Worm (Caenorhabditis elegans) whole organism, L1 larva: ENCODE data around the gene cup-16.
A peak's percentile ranks its signal among the peaks of the same experiment; 100 is the strongest.

Source experiments
- C16A3.4 ChIP-seq: fragments of 150-350 bp; optimal IDR thresholded peaks from 2 replicates; lab custom pipeline; 2014; ENCODE audit warnings: missing biosample characterization, missing genetic modification characterization
- F16B12.6 ChIP-seq: fragments of 150-350 bp; optimal IDR thresholded peaks from 2 replicates; lab custom pipeline; 2014; ENCODE audit warnings: missing biosample characterization, missing genetic modification characterization
- ama-1 ChIP-seq: fragments of 150-350 bp; optimal IDR thresholded peaks from 2 replicates; lab custom pipeline; 2014
- blmp-1 ChIP-seq: fragments of 150-350 bp; optimal IDR thresholded peaks from 2 replicates; lab custom pipeline; 2014; ENCODE audit warnings: missing biosample characterization, missing genetic modification characterization
- ceh-82 ChIP-seq, 3 experiments: fragments of 150-350 bp in 1 of 3; sonication (generic microtip) in 2 of 3; optimal IDR thresholded peaks; 2 replicates each; lab custom pipeline; 2014 to 2017; ENCODE audit warnings: missing biosample characterization in 3 of 3, missing genetic modification characterization in 3 of 3
- ces-1 ChIP-seq: fragments of 150-350 bp; optimal IDR thresholded peaks from 2 replicates; lab custom pipeline; 2014; ENCODE audit warnings: missing biosample characterization, missing genetic modification reagents, missing genetic modification characterization
- dpl-1 ChIP-seq, 3 experiments: fragments of 150-350 bp in 2 of 3; sonication (generic microtip) in 1 of 3; optimal IDR thresholded peaks; 2 replicates each; lab custom pipeline; 2014 to 2017; ENCODE audit warnings: missing biosample characterization in 3 of 3, missing genetic modification characterization in 3 of 3, missing genetic modification reagents in 3 of 3
- egl-13 ChIP-seq: sonication (generic microtip); optimal IDR thresholded peaks from 2 replicates; lab custom pipeline; 2016; ENCODE audit warnings: missing genotype, missing genetic modification reagents, missing genetic modification characterization, missing compliant biosample characterization
- elt-2 ChIP-seq: sonication (generic microtip); optimal IDR thresholded peaks from 2 replicates; lab custom pipeline; 2016; ENCODE audit warnings: missing genetic modification characterization, mild to moderate bottlenecking, inconsistent platforms, missing compliant biosample characterization, missing genetic modification reagents
- elt-3 ChIP-seq, 6 experiments: fragments of 150-350 bp in 1 of 6; sonication (generic microtip); optimal IDR thresholded peaks; 2 replicates each; lab custom pipeline; 2017 to 2018; ENCODE audit warnings: missing biosample characterization in 6 of 6, missing genetic modification characterization in 6 of 6, inconsistent platforms in 1 of 6
- fkh-4 ChIP-seq: sonication (generic microtip); optimal IDR thresholded peaks from 2 replicates; lab custom pipeline; 2016; ENCODE audit warnings: missing compliant biosample characterization, missing genetic modification characterization, borderline replicate concordance
- fkh-8 ChIP-seq: sonication (generic microtip); optimal IDR thresholded peaks from 2 replicates; lab custom pipeline; 2016; ENCODE audit warnings: mild to moderate bottlenecking, missing genetic modification characterization, missing compliant biosample characterization
- hlh-4 ChIP-seq: sonication (generic microtip); optimal IDR thresholded peaks from 2 replicates; lab custom pipeline; 2016; ENCODE audit warnings: mild to moderate bottlenecking, missing genetic modification characterization, missing compliant biosample characterization
- lin-13 ChIP-seq: fragments of 150-350 bp; optimal IDR thresholded peaks from 2 replicates; lab custom pipeline; 2014; ENCODE audit warnings: missing biosample characterization, missing genetic modification reagents, missing genetic modification characterization
- lin-14 ChIP-seq: fragments of 200-800 bp; sonication (Bioruptor generic); optimal IDR thresholded peaks from 2 replicates; lab custom pipeline; 2018; ENCODE audit warnings: mild to moderate bottlenecking, missing genetic modification characterization, moderate library complexity, missing compliant biosample characterization
- lin-35 ChIP-seq, 2 experiments: fragments of 150-350 bp; optimal IDR thresholded peaks; 2 replicates each; lab custom pipeline; 2014; ENCODE audit warnings: missing biosample characterization in 2 of 2, missing genetic modification characterization in 2 of 2, missing genetic modification reagents in 2 of 2
- lir-3 ChIP-seq: sonication (generic microtip); optimal IDR thresholded peaks from 2 replicates; lab custom pipeline; 2016; ENCODE audit warnings: mild to moderate bottlenecking, missing genetic modification characterization, moderate library complexity, missing compliant biosample characterization; ENCODE audit not compliant: poor library complexity
- lsy-2 ChIP-seq, 2 experiments: fragments of 150-350 bp; optimal IDR thresholded peaks; 2 replicates each; lab custom pipeline; 2014; ENCODE audit warnings: missing biosample characterization in 2 of 2, missing genetic modification characterization in 2 of 2
- mdl-1 ChIP-seq, 2 experiments: fragments of 150-350 bp; optimal IDR thresholded peaks; 2 replicates each; lab custom pipeline; 2014 to 2017; ENCODE audit warnings: missing biosample characterization in 2 of 2, missing genetic modification characterization in 2 of 2, inconsistent platforms in 1 of 2
- mep-1 ChIP-seq: fragments of 150-350 bp; optimal IDR thresholded peaks from 2 replicates; lab custom pipeline; 2014; ENCODE audit warnings: missing biosample characterization, missing genetic modification characterization
- nhr-19 ChIP-seq: fragments of 200-800 bp; sonication (Bioruptor generic); conservative IDR thresholded peaks from 2 replicates; pipeline ENCODE4 v1.3.6; 2022; ENCODE audit warnings: missing genetic modification characterization, missing compliant biosample characterization
- nhr-20 ChIP-seq: sonication (generic microtip); optimal IDR thresholded peaks from 2 replicates; lab custom pipeline; 2016; ENCODE audit warnings: mild to moderate bottlenecking, missing genetic modification characterization, missing compliant biosample characterization
- nhr-47 ChIP-seq: sonication (generic microtip); optimal IDR thresholded peaks from 2 replicates; lab custom pipeline; 2016; ENCODE audit warnings: mild to moderate bottlenecking, missing genetic modification characterization, moderate library complexity, missing compliant biosample characterization
- nhr-71 ChIP-seq: sonication (generic microtip); optimal IDR thresholded peaks from 2 replicates; lab custom pipeline; 2016; ENCODE audit warnings: mild to moderate bottlenecking, missing genetic modification characterization, moderate library complexity, missing compliant biosample characterization
- nhr-76 ChIP-seq: sonication (generic microtip); optimal IDR thresholded peaks from 2 replicates; lab custom pipeline; 2017; ENCODE audit warnings: missing biosample characterization, missing genetic modification characterization
- nhr-85 ChIP-seq: sonication (generic microtip); peaks from one replicate; lab custom pipeline; 2016; ENCODE audit warnings: missing genetic modification characterization, inconsistent platforms, missing compliant biosample characterization
- nhr-90 ChIP-seq: sonication (generic microtip); optimal IDR thresholded peaks from 2 replicates; lab custom pipeline; 2016; ENCODE audit warnings: mild to moderate bottlenecking, missing genetic modification characterization, missing compliant biosample characterization; ENCODE audit not compliant: poor library complexity
- pag-3 ChIP-seq: sonication (generic microtip); optimal IDR thresholded peaks from 2 replicates; lab custom pipeline; 2017; ENCODE audit warnings: missing genetic modification characterization, mild to moderate bottlenecking, missing compliant biosample characterization, antibody characterized with exemption, borderline replicate concordance; ENCODE audit not compliant: insufficient read depth
- pax-3 ChIP-seq: fragments of 200-800 bp; sonication (Bioruptor generic); optimal IDR thresholded peaks from 2 replicates; lab custom pipeline; 2018; ENCODE audit warnings: mild to moderate bottlenecking, missing genetic modification characterization, moderate library complexity, missing compliant biosample characterization
- rnt-1 ChIP-seq: sonication (generic microtip); optimal IDR thresholded peaks from 2 replicates; lab custom pipeline; 2016; ENCODE audit warnings: mild to moderate bottlenecking, missing genetic modification characterization, moderate library complexity, missing compliant biosample characterization
- skn-1 ChIP-seq: fragments of 150-350 bp; optimal IDR thresholded peaks from 2 replicates; lab custom pipeline; 2014; ENCODE audit warnings: missing biosample characterization, missing genetic modification characterization
- snpc-4 ChIP-seq: fragments of 150-350 bp; optimal IDR thresholded peaks from 2 replicates; lab custom pipeline; 2014; ENCODE audit warnings: missing biosample characterization, missing genetic modification characterization
- snu-23 ChIP-seq: sonication (generic microtip); optimal IDR thresholded peaks from 2 replicates; lab custom pipeline; 2016; ENCODE audit warnings: missing genetic modification characterization, missing compliant biosample characterization
- swsn-7 ChIP-seq: sonication (generic microtip); optimal IDR thresholded peaks from 2 replicates; lab custom pipeline; 2016; ENCODE audit warnings: missing genetic modification characterization, missing compliant biosample characterization
- tbx-2 ChIP-seq: sonication (generic microtip); optimal IDR thresholded peaks from 2 replicates; lab custom pipeline; 2016; ENCODE audit warnings: missing genetic modification characterization, missing compliant biosample characterization
- unc-130 ChIP-seq: fragments of 150-350 bp; optimal IDR thresholded peaks from 2 replicates; lab custom pipeline; 2017; ENCODE audit warnings: missing biosample characterization, missing genetic modification characterization, inconsistent platforms
- unc-62 ChIP-seq: fragments of 150-350 bp; optimal IDR thresholded peaks from 2 replicates; lab custom pipeline; 2014; ENCODE audit warnings: missing biosample characterization, missing genetic modification reagents, missing genetic modification characterization
- xbp-1 ChIP-seq: sonication (generic microtip); optimal IDR thresholded peaks from 2 replicates; lab custom pipeline; 2016; ENCODE audit warnings: missing genetic modification characterization, missing compliant biosample characterization

cup-16 gene

DNA sequence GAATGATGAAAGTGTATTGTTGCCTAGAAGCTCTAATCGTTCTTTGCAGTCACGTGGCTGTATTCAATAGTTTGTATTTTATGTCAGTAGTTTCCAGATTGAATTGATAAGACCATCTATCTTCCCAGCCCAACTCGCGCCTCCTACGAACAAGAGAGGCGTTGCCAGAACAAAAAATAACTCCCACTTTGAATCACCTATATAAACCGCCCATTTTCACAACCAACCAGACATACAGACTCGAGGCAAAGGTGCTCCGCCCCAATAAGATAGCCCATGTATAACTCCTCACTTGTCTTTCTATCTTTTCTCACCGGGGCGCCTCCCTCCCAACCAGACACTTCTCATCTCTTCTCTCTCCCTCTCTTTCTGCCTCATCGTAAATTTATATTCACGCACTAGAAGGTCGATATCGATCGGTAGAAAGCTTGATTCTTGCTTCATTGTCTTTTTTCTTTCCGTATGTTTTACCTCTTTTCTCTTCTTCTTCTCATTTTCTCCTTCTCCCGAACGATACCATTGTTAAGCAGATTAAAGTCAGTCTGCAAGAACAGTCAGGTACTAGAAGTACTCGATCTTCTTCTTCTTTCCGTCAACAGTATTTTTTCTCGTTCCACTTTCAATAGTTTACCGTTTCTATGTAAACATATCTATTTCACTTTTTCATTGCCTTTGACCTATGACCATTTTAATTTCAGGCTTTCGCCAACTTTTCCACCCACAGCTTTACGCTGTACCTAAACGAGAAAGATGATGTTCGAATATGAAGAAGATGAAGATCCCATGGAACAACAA is 36.6 kb downstream of the cup-16 start, which contains the start of gene mak-1:
mak-1 (plus strand) TSS at position 693 of the 795 bp plus-strand sequence.
- peak; percentile 17 for TF ChIP-seq unc-130 (tag; lab: Kevin White, UChicago)
- TF ChIP-seq skn-1 (tag; lab: Kevin White, UChicago), result no peak
- peak; percentile 47 for TF ChIP-seq tbx-2 (tag; lab: Kevin White, UChicago)
- peak in 1 of 2 experiments; percentile 20 for TF ChIP-seq lsy-2 (tag; optimal IDR thresholded peaks at IDR 0.05; lab: Kevin White, UChicago)
- TF ChIP-seq egl-13 (tag; lab: Kevin White, UChicago), result no peak
- TF ChIP-seq C16A3.4, result no peak
- peak in 1 of 2 experiments; percentile 65 for TF ChIP-seq mdl-1 (tag; optimal IDR thresholded peaks at IDR 0.05; lab: Kevin White, UChicago)
- peak; percentile 55 for TF ChIP-seq ama-1 (lab: Kevin White, UChicago)
- no peak for TF ChIP-seq F16B12.6
- TF ChIP-seq mep-1 (tag; lab: Kevin White, UChicago), result peak; percentile 2
- peak; percentile 86 for TF ChIP-seq nhr-85
- peak; percentile 26 to 56 for TF ChIP-seq lin-35 (GFP tag; optimal IDR thresholded peaks at IDR 0.05; lab: Kevin White, UChicago)
- no peak for TF ChIP-seq pag-3 (tag; lab: Kevin White, UChicago)
- TF ChIP-seq rnt-1 (tag; lab: Kevin White, UChicago), result peak; percentile 49
- TF ChIP-seq snu-23 (GFP tag; lab: Kevin White, UChicago), result peak; percentile 67
- TF ChIP-seq hlh-4 (tag; lab: Kevin White, UChicago), result no peak
- TF ChIP-seq nhr-47, result peak; percentile 22
- no peak for TF ChIP-seq pax-3 (tag; lab: Kevin White, UChicago)
- no peak for TF ChIP-seq lin-13 (GFP tag; lab: Kevin White, UChicago)
- peak; percentile 60 for TF ChIP-seq nhr-71 (tag; lab: Kevin White, UChicago)
- TF ChIP-seq unc-62 (GFP tag; lab: Kevin White, UChicago), result no peak
- TF ChIP-seq ceh-82 (tag; optimal IDR thresholded peaks at IDR 0.05; lab: Kevin White, UChicago), result no peak
- TF ChIP-seq swsn-7 (tag; lab: Kevin White, UChicago), result peak; percentile 11
- no peak for TF ChIP-seq fkh-4 (tag; lab: Kevin White, UChicago)
- TF ChIP-seq blmp-1 (tag; lab: Kevin White, UChicago), result peak; percentile 56
- TF ChIP-seq elt-2, result peak; percentile 71
- TF ChIP-seq xbp-1 (tag; lab: Kevin White, UChicago), result peak; percentile 17
- peak; percentile 2 for TF ChIP-seq lin-14 (GFP tag; lab: Kevin White, UChicago)
- TF ChIP-seq ces-1 (GFP tag; lab: Kevin White, UChicago), result no peak
- peak; percentile 39 for TF ChIP-seq nhr-90 (tag; lab: Kevin White, UChicago)
- TF ChIP-seq dpl-1 (GFP tag; optimal IDR thresholded peaks at IDR 0.05; lab: Kevin White, UChicago), result peak in 1 of 3 experiments; percentile 24
- TF ChIP-seq fkh-8 (tag; lab: Kevin White, UChicago), result no peak
- peak; percentile 61 for TF ChIP-seq nhr-19 (GFP tag; lab: Robert Waterston, UW)
- no peak for TF ChIP-seq nhr-76 (tag; lab: Kevin White, UChicago)
- no peak for TF ChIP-seq snpc-4 (tag; lab: Kevin White, UChicago)
- peak; percentile 81 for TF ChIP-seq nhr-20 (tag; lab: Kevin White, UChicago)
- TF ChIP-seq lir-3 (tag; lab: Kevin White, UChicago), result peak; percentile 42
- peak in 1 of 6 experiments; percentile 59 for TF ChIP-seq elt-3 (tag; optimal IDR thresholded peaks at IDR 0.05; lab: Kevin White, UChicago)
- TF ChIP-seq, all 84 proteins: peak for 23
